Fruit fly (Drosophila melanogaster) whole organism, embryonic: ENCODE data around the gene hog.

ENCODE experiments used
- CG10147 ChIP-seq: fragments of 200-800 bp; sonication (Bioruptor generic); optimal IDR thresholded peaks from 2 replicates; lab custom pipeline; 2019; ENCODE audit warnings: missing biosample characterization, mild to moderate bottlenecking, missing genetic modification characterization, moderate library complexity
- CG10959 ChIP-seq: fragments of 200-800 bp; sonication (Bioruptor generic); IDR thresholded peaks from 2 replicates; pipeline ENCODE4 v1.3.6; 2022; ENCODE audit warnings: missing biosample characterization, missing genetic modification characterization
- CG11247 ChIP-seq: fragments of 200-800 bp; sonication (Bioruptor generic); IDR thresholded peaks from 2 replicates; pipeline ENCODE4 v1.3.6; 2022; ENCODE audit warnings: missing biosample characterization, missing genetic modification characterization
- CG13296 ChIP-seq: fragments of 200-800 bp; sonication (Bioruptor generic); optimal IDR thresholded peaks from 3 replicates; lab custom pipeline; 2018; ENCODE audit warnings: missing biosample characterization, mild to moderate bottlenecking, missing genetic modification characterization
- CG15269 ChIP-seq: fragments of 200-800 bp; sonication (Bioruptor generic); optimal IDR thresholded peaks from 2 replicates; lab custom pipeline; 2018; ENCODE audit warnings: missing biosample characterization, mild to moderate bottlenecking, missing genetic modification characterization, moderate library complexity
- CG15479 ChIP-seq: fragments of 200-800 bp; sonication (Bioruptor generic); optimal IDR thresholded peaks from 3 replicates; lab custom pipeline; 2019; ENCODE audit warnings: missing biosample characterization, mild to moderate bottlenecking, missing genetic modification characterization, moderate library complexity
- CG16813 ChIP-seq: fragments of 200-800 bp; sonication (Bioruptor generic); IDR thresholded peaks from 3 replicates; pipeline ENCODE4 v1.3.6; 2022; ENCODE audit warnings: missing biosample characterization, missing genetic modification characterization; ENCODE audit not compliant: partially characterized antibody
- CG18262 ChIP-seq: fragments of 200-800 bp; optimal IDR thresholded peaks from 3 replicates; lab custom pipeline; 2019; ENCODE audit warnings: missing biosample characterization, mild to moderate bottlenecking, missing genetic modification characterization, moderate library complexity
- CG2116 ChIP-seq: fragments of 200-800 bp; sonication (Bioruptor generic); optimal IDR thresholded peaks from 3 replicates; lab custom pipeline; 2018; ENCODE audit warnings: missing biosample characterization, mild to moderate bottlenecking, missing genetic modification characterization
- CG2202 ChIP-seq: fragments of 200-800 bp; sonication (Bioruptor generic); optimal IDR thresholded peaks from 2 replicates; lab custom pipeline; 2018; ENCODE audit warnings: missing biosample characterization, mild to moderate bottlenecking, missing genetic modification characterization
- CG3281 ChIP-seq: fragments of 200-800 bp; sonication (Bioruptor generic); optimal IDR thresholded peaks from 3 replicates; lab custom pipeline; 2017; ENCODE audit warnings: missing biosample characterization, mild to moderate bottlenecking, missing genetic modification characterization
- CG3407 ChIP-seq: fragments of 200-800 bp; sonication (Bioruptor generic); optimal IDR thresholded peaks from 2 replicates; lab custom pipeline; 2018; ENCODE audit warnings: missing biosample characterization, mild to moderate bottlenecking, missing genetic modification characterization
- CG34376 ChIP-seq: fragments of 200-800 bp; sonication (Bioruptor generic); optimal IDR thresholded peaks from 2 replicates; lab custom pipeline; 2018; ENCODE audit warnings: missing biosample characterization, mild to moderate bottlenecking, missing genetic modification characterization
- CG4404 ChIP-seq: fragments of 200-800 bp; sonication (Bioruptor generic); IDR thresholded peaks from 2 replicates; pipeline ENCODE4 v1.3.6; 2022; ENCODE audit warnings: missing biosample characterization, missing genetic modification characterization
- CG7357 ChIP-seq: fragments of 200-800 bp; sonication (Bioruptor generic); IDR thresholded peaks from 3 replicates; pipeline ENCODE4 v1.3.6; 2022; ENCODE audit warnings: missing biosample characterization, missing genetic modification characterization
- CG8388 ChIP-seq: fragments of 200-800 bp; sonication (Bioruptor generic); optimal IDR thresholded peaks from 2 replicates; lab custom pipeline; 2019; ENCODE audit warnings: missing biosample characterization, mild to moderate bottlenecking, missing genetic modification characterization, moderate library complexity
- Dbx ChIP-seq: fragments of 200-800 bp; sonication (Bioruptor generic); IDR thresholded peaks from 3 replicates; pipeline ENCODE4 v1.3.6; 2022; ENCODE audit warnings: missing biosample characterization, missing genetic modification characterization
- Dek ChIP-seq: fragments of 200-800 bp; sonication (Bioruptor generic); optimal IDR thresholded peaks from 3 replicates; lab custom pipeline; 2019; ENCODE audit warnings: missing biosample characterization, mild to moderate bottlenecking, missing genetic modification characterization, moderate library complexity
- E2f1 ChIP-seq: fragments of 200-800 bp; sonication (Bioruptor generic); IDR thresholded peaks from 2 replicates; pipeline ENCODE4 v1.3.6; 2022; ENCODE audit warnings: missing biosample characterization, missing genetic modification characterization
- Fer3 ChIP-seq: fragments of 200-800 bp; sonication (Bioruptor generic); optimal IDR thresholded peaks from 2 replicates; lab custom pipeline; 2018; ENCODE audit warnings: missing biosample characterization, mild to moderate bottlenecking, missing genetic modification characterization, moderate library complexity
- Gsc ChIP-seq: fragments of 200-800 bp; sonication (Bioruptor generic); IDR thresholded peaks from 2 replicates; pipeline ENCODE4 v1.3.6; 2022; ENCODE audit warnings: missing biosample characterization, missing genetic modification characterization
- Hr3 ChIP-seq: fragments of 200-800 bp; sonication (Bioruptor generic); optimal IDR thresholded peaks from 3 replicates; lab custom pipeline; 2016; ENCODE audit warnings: missing biosample characterization, missing genetic modification characterization
- Kr ChIP-seq: fragments of 200-800 bp; sonication (Bioruptor generic); optimal IDR thresholded peaks from 2 replicates; lab custom pipeline; 2017; ENCODE audit warnings: missing biosample characterization, mild to moderate bottlenecking, missing genetic modification characterization
- Mad ChIP-seq: fragments of 200-800 bp; sonication (Bioruptor generic); optimal IDR thresholded peaks from 2 replicates; lab custom pipeline; 2016; ENCODE audit warnings: missing biosample characterization, missing genetic modification characterization
- Meics ChIP-seq: fragments of 200-800 bp; sonication (Bioruptor generic); optimal IDR thresholded peaks from 2 replicates; lab custom pipeline; 2017; ENCODE audit warnings: missing biosample characterization, mild to moderate bottlenecking, missing genetic modification characterization
- NfI ChIP-seq: fragments of 200-800 bp; sonication (Bioruptor generic); optimal IDR thresholded peaks from 3 replicates; lab custom pipeline; 2018; ENCODE audit warnings: missing biosample characterization, mild to moderate bottlenecking, missing genetic modification characterization, moderate library complexity
- Oaz ChIP-seq: fragments of 200-800 bp; sonication (Bioruptor generic); IDR thresholded peaks from 2 replicates; pipeline ENCODE4 v1.3.6; 2022; ENCODE audit warnings: missing biosample characterization, missing genetic modification characterization
- Sox102F ChIP-seq: fragments of 200-800 bp; sonication (Bioruptor generic); optimal IDR thresholded peaks from 2 replicates; lab custom pipeline; 2018; ENCODE audit warnings: missing biosample characterization, mild to moderate bottlenecking, missing genetic modification characterization, moderate library complexity
- TFAM ChIP-seq: fragments of 200-800 bp; sonication (Bioruptor generic); optimal IDR thresholded peaks from 2 replicates; lab custom pipeline; 2017; ENCODE audit warnings: missing biosample characterization, missing genetic modification characterization, inconsistent platforms
- Xbp1 ChIP-seq: fragments of 200-800 bp; sonication (Bioruptor generic); optimal IDR thresholded peaks from 3 replicates; lab custom pipeline; 2016; ENCODE audit warnings: missing biosample characterization, mild to moderate bottlenecking, missing genetic modification characterization
- ash1 ChIP-seq: fragments of 200-800 bp; sonication (Bioruptor generic); optimal IDR thresholded peaks from 2 replicates; lab custom pipeline; 2018; ENCODE audit warnings: missing biosample characterization, mild to moderate bottlenecking, missing genetic modification characterization
- ato ChIP-seq: fragments of 200-800 bp; sonication (Bioruptor generic); IDR thresholded peaks from 2 replicates; pipeline ENCODE4 v1.3.6; 2022; ENCODE audit warnings: missing biosample characterization, missing genetic modification characterization; ENCODE audit not compliant: partially characterized antibody
- bigmax ChIP-seq: fragments of 200-800 bp; sonication (Bioruptor generic); optimal IDR thresholded peaks from 2 replicates; lab custom pipeline; 2018; ENCODE audit warnings: missing biosample characterization, mild to moderate bottlenecking, missing genetic modification characterization
- cato ChIP-seq: fragments of 200-800 bp; sonication (Bioruptor generic); optimal IDR thresholded peaks from 2 replicates; lab custom pipeline; 2016; ENCODE audit warnings: missing biosample characterization, missing genetic modification characterization, borderline replicate concordance
- chn ChIP-seq: fragments of 200-800 bp; sonication (Bioruptor generic); optimal IDR thresholded peaks from 2 replicates; lab custom pipeline; 2016; ENCODE audit warnings: missing biosample characterization, missing genetic modification characterization
- ci ChIP-seq: fragments of 200-800 bp; sonication (Bioruptor generic); IDR thresholded peaks from 3 replicates; pipeline ENCODE4 v1.3.6; 2022; ENCODE audit warnings: missing biosample characterization, missing genetic modification characterization
- dmrt11E ChIP-seq: fragments of 200-800 bp; sonication (Bioruptor generic); optimal IDR thresholded peaks from 3 replicates; lab custom pipeline; 2018; ENCODE audit warnings: missing biosample characterization, mild to moderate bottlenecking, missing genetic modification characterization, moderate library complexity
- jing ChIP-seq: fragments of 200-800 bp; sonication (Bioruptor generic); optimal IDR thresholded peaks from 2 replicates; lab custom pipeline; 2018; ENCODE audit warnings: missing biosample characterization, mild to moderate bottlenecking, missing genetic modification characterization
- jumu ChIP-seq: fragments of 200-800 bp; sonication (Bioruptor generic); optimal IDR thresholded peaks from 3 replicates; lab custom pipeline; 2016; ENCODE audit warnings: missing biosample characterization, missing genetic modification characterization
- ken ChIP-seq: fragments of 200-800 bp; sonication (Bioruptor generic); IDR thresholded peaks from 3 replicates; pipeline ENCODE4 v1.3.6; 2022; ENCODE audit warnings: missing biosample characterization, missing genetic modification characterization
- nerfin-2 ChIP-seq: fragments of 200-800 bp; sonication (Bioruptor generic); IDR thresholded peaks from 2 replicates; pipeline ENCODE4 v1.3.6; 2022; ENCODE audit warnings: missing biosample characterization, missing genetic modification characterization; ENCODE audit not compliant: partially characterized antibody
- otp ChIP-seq: fragments of 200-800 bp; sonication (Bioruptor generic); IDR thresholded peaks from 3 replicates; pipeline ENCODE4, ENCODE4 v1.3.6; 2022; ENCODE audit warnings: missing biosample characterization, missing genetic modification characterization
- ranshi ChIP-seq: fragments of 200-800 bp; sonication (Bioruptor generic); IDR thresholded peaks from 2 replicates; pipeline ENCODE4 v1.3.6; 2022; ENCODE audit warnings: missing biosample characterization, missing genetic modification characterization
- ro ChIP-seq: fragments of 200-800 bp; sonication (Bioruptor generic); IDR thresholded peaks from 2 replicates; pipeline ENCODE4 v1.3.6; 2022; ENCODE audit warnings: missing biosample characterization, missing genetic modification characterization
- schlank ChIP-seq: fragments of 200-800 bp; sonication (Bioruptor generic); optimal IDR thresholded peaks from 2 replicates; lab custom pipeline; 2018; ENCODE audit warnings: missing biosample characterization, mild to moderate bottlenecking, missing genetic modification characterization
- stwl ChIP-seq: fragments of 200-800 bp; sonication (Bioruptor generic); optimal IDR thresholded peaks from 3 replicates; lab custom pipeline; 2018; ENCODE audit warnings: missing biosample characterization, mild to moderate bottlenecking, missing genetic modification characterization, moderate library complexity
- tap ChIP-seq: fragments of 200-800 bp; optimal IDR thresholded peaks from 3 replicates; lab custom pipeline; 2019; ENCODE audit warnings: missing biosample characterization, mild to moderate bottlenecking, missing genetic modification characterization, moderate library complexity
- zen2 ChIP-seq: fragments of 200-800 bp; sonication (Bioruptor generic); IDR thresholded peaks from 3 replicates; pipeline ENCODE4 v1.3.6; 2022; ENCODE audit warnings: missing biosample characterization, missing genetic modification characterization; ENCODE audit not compliant: partially characterized antibody
- zfh1 ChIP-seq: fragments of 200-800 bp; sonication (Bioruptor generic); IDR thresholded peaks from 3 replicates; pipeline ENCODE4 v1.3.6; 2022; ENCODE audit warnings: missing biosample characterization, missing genetic modification characterization

Gene hog

dm6 chrX:14743819-14744218 is 25.1 kb upstream of the hog start (continued):
- TF ChIP-seq ranshi (GFP tag; lab: Robert Waterston, UW) (peak; percentile 46; the same call in 1 of the 2 replicates), jing (GFP tag; lab: Kevin White, UChicago) (peak; percentile 4), Dbx (no peak), Meics (GFP tag; lab: Kevin White, UChicago) (peak; percentile 43), CG15269 (tag; lab: Kevin White, UChicago) (peak; percentile 55), CG18262 (tag; lab: Kevin White, UChicago) (peak; percentile 69), Hr3 (GFP tag; lab: Kevin White, UChicago) (peak; percentile 26), bigmax (GFP tag; lab: Kevin White, UChicago) (no peak), CG16813 (0 out of 3 replicates have a peak, but pooled peaks have one; percentile 24), CG11247 (GFP tag; lab: Robert Waterston, UW) (0 out of 2 replicates have a peak, but pooled peaks have one; percentile 36), CG10959 (peak; percentile 36), tap (tag; lab: Kevin White, UChicago) (peak; percentile 15), CG13296 (GFP tag; lab: Kevin White, UChicago) (peak; percentile 35), nerfin-2 (GFP tag; lab: Robert Waterston, UW) (no peak), zfh1 (peak; percentile 70; the same call in 2 of the 3 replicates), TFAM (GFP tag; lab: Kevin White, UChicago) (no peak), NfI (GFP tag; lab: Kevin White, UChicago) (peak; percentile 3), Oaz (0 out of 2 replicates have a peak, but pooled peaks have one; percentile 21), zen2 (GFP tag; lab: Robert Waterston, UW) (no peak), Mad (no peak), CG10147 (GFP tag; lab: Kevin White, UChicago) (peak; percentile 7), Dek (tag; lab: Kevin White, UChicago) (peak; percentile 13), jumu (no peak), CG2116 (GFP tag; lab: Kevin White, UChicago) (no peak), CG4404 (GFP tag; lab: Robert Waterston, UW) (peak; percentile 70), Sox102F (GFP tag; lab: Kevin White, UChicago) (peak; percentile 64), CG2202 (peak; percentile 32), dmrt11E (tag; lab: Kevin White, UChicago) (peak; percentile 77), CG8388 (peak; percentile 56), CG34376 (GFP tag; lab: Kevin White, UChicago) (no peak), ken (GFP tag; lab: Robert Waterston, UW) (no peak), CG3281 (GFP tag; lab: Kevin White, UChicago) (peak; percentile 10), cato (GFP tag; lab: Kevin White, UChicago) (no peak), E2f1 (peak; percentile 42; the same call in 1 of the 2 replicates), Gsc (no peak), stwl (tag; lab: Kevin White, UChicago) (no peak), schlank (no peak), Kr (no peak), ash1 (GFP tag; lab: Kevin White, UChicago) (no peak), ci (GFP tag; lab: Robert Waterston, UW) (0 out of 3 replicates have a peak, but pooled peaks have one; percentile 23), Xbp1 (GFP tag; lab: Kevin White, UChicago) (peak; percentile 33), CG15479 (GFP tag; lab: Kevin White, UChicago) (no peak), chn (GFP tag; lab: Kevin White, UChicago) (no peak), CG7357 (GFP tag; lab: Robert Waterston, UW) (no peak), Fer3 (peak; percentile 5), otp (GFP tag; lab: Robert Waterston, UW) (0 out of 3 replicates have a peak, but pooled peaks have one; percentile 35), CG3407 (GFP tag; lab: Kevin White, UChicago) (peak; percentile 25), ato (GFP tag; lab: Robert Waterston, UW) (no peak), ro (GFP tag; lab: Robert Waterston, UW) (0 out of 2 replicates have a peak, but pooled peaks have one; percentile 26)
